Worm (Caenorhabditis elegans): ENCODE measurements around the gene ZK1251.3.

Gene ZK1251.3

DNA sequence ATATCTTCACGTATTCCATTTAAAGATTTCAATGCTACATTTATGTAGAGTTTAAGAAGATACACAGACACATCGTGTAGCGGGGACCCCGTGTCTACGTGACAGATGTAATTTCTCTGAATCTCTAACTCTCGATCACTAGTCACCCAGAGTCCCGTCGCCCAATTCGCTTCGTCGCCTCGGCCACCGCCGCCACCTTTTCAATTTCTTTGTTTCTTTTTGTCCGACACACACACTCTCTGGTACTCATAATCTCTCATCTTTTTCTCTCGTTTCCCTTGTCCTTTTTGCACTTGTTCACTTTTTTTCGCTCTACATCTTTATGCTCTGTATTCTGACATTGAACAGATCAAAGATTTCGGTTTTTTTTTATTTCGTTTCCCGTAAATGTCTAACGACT is 34.9 kb downstream of the ZK1251.3 start (continued):
- peak; percentile 78 for TF ChIP-seq tra-1 (GFP tag; IDR thresholded peaks at IDR 0.05)
- no peak for TF ChIP-seq nhr-111 (GFP tag; optimal IDR thresholded peaks at IDR 0.05)
- no peak for TF ChIP-seq dmd-9 (GFP tag; IDR thresholded peaks at IDR 0.05)
- TF ChIP-seq nhr-76 (tag; optimal IDR thresholded peaks at IDR 0.05), result no peak
- no peak for TF ChIP-seq ZK337.2 (GFP tag; IDR thresholded peaks at IDR 0.05)
- TF ChIP-seq lin-15B (tag; optimal IDR thresholded peaks at IDR 0.05), result no peak
- TF ChIP-seq ztf-7 (tag; optimal IDR thresholded peaks at IDR 0.05), result peak; percentile 15
- no peak for TF ChIP-seq snpc-4 (tag; optimal IDR thresholded peaks at IDR 0.05)
- no peak for TF ChIP-seq snpc-1.2 (GFP tag; IDR thresholded peaks at IDR 0.05)
- TF ChIP-seq pqm-1 (tag; optimal IDR thresholded peaks at IDR 0.05), result peak; percentile 27
- TF ChIP-seq F49E8.2 (tag; optimal IDR thresholded peaks at IDR 0.05; ENCODE audit: borderline replicate concordance), result no peak
- no peak for TF ChIP-seq vab-7 (GFP tag; IDR thresholded peaks at IDR 0.05)
- peak; percentile 61 for TF ChIP-seq ctbp-1 (GFP tag; IDR thresholded peaks at IDR 0.05)
- no peak for TF ChIP-seq lim-7 (GFP tag; IDR thresholded peaks at IDR 0.05)

DNA sequence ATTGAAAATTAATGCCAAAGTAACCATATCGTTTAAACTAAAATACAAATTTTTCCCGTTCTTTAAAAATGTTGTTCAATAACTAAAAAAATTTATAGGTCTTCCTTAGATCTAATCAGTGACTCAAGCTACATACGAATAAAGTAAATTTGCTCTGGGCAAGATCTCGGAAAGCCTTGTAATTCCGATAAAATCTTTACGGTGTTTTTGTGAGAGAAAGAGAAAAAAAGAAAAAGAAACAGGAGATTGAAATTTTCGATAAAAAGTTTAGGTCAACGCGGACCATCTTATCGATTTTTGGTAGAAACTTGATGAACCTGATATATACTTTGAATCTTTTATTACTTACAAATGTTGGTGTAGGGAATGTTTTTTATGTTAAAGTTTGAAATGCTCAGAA is 39.7 kb downstream of the ZK1251.3 start:
- TF ChIP-seq R02D3.7 (tag; optimal IDR thresholded peaks at IDR 0.05) (no peak), nhr-25 (tag; optimal IDR thresholded peaks at IDR 0.05; ENCODE audit: borderline replicate concordance, insufficient read depth) (no peak), zfp-2 (tag; optimal IDR thresholded peaks at IDR 0.05) (no peak), Y75B8A.6 (GFP tag; IDR thresholded peaks at IDR 0.05) (no peak), tag-97 (GFP tag; IDR thresholded peaks at IDR 0.05) (no peak), rbr-2 (tag; optimal IDR thresholded peaks at IDR 0.05) (no peak), nhr-10 (tag; optimal IDR thresholded peaks at IDR 0.05) (no peak), ama-1 (optimal IDR thresholded peaks at IDR 0.05) (no peak), spr-3 (GFP tag; optimal IDR thresholded peaks at IDR 0.05) (no peak), zfp-3 (GFP tag; conservative IDR thresholded peaks at IDR 0.05) (no peak), nhr-28 (tag; optimal IDR thresholded peaks at IDR 0.05) (no peak), nhr-237 (tag; optimal IDR thresholded peaks at IDR 0.05) (no peak), zip-11 (GFP tag; IDR thresholded peaks at IDR 0.05) (no peak)

DNA sequence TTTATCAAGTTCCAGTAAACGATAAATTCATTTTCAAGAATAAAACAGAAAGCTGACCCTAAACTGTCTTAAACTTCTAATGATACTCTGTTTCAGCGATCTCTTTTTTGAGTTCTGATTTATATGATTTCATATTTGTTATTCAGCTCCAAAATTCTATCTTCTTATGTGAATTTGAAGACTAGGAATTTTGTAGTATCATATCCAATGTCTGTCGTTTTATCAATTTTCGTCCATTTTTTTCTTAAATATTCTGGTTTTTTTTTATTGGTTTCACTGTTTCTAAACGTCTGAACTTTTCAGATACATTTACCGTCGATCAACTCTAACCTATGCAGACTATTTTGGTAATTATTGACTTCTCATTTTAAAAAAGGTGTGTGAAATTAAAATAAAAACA is 41.5 kb downstream of the ZK1251.3 start, which contains the start of the genes nhr-138 and C28D4.18:
nhr-138 (plus strand) TSS at position 304 of the 400 bp plus-strand sequence.
C28D4.18 (plus strand) TSS at position 333 of the 400 bp plus-strand sequence.
- no peak for TF ChIP-seq ctbp-1 (GFP tag; IDR thresholded peaks at IDR 0.05)
- peak; percentile 95 for TF ChIP-seq aha-1 (tag)

DNA sequence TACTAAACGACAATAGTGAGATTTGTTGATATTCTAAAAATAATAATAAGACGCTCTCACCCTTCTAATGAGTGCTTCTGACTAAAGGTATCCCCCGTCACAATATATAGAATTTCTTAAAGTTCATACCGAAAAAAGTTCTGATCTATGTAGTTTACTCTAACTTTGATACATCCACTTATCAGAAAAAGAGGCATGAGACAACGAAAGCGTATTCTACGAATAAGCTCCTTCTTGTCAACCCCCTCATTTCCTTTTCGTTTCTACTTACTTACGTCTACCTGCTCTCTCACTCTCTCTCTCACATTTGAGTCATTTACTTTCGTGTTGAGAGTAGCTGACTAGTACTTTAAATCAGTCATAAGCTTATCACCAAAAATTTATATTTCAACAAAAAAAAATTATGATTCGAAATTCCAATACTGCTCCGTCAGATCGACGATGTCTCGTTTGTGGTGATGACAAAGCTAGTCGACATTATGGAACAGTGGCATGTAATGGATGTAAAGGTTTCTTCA is 42.1 kb downstream of the ZK1251.3 start:
- TF ChIP-seq tra-1 (GFP tag; IDR thresholded peaks at IDR 0.05) (no peak), mdt-29 (GFP tag; IDR thresholded peaks at IDR 0.05) (no peak), rbr-2 (tag; optimal IDR thresholded peaks at IDR 0.05) (no peak), unc-62 (GFP tag; optimal IDR thresholded peaks at IDR 0.05 in 1 of 2) (peak in 1 of 2 experiments; percentile 63), unc-62 (tag; optimal IDR thresholded peaks at IDR 0.05) (no peak), fkh-10 (GFP tag; optimal IDR thresholded peaks at IDR 0.05) (no peak), hlh-30 (tag; optimal IDR thresholded peaks at IDR 0.05; ENCODE audit: insufficient read depth) (no peak), zip-11 (GFP tag; IDR thresholded peaks at IDR 0.05) (no peak), ceh-20 (GFP tag; IDR thresholded peaks at IDR 0.05) (no peak), nhr-48 (tag; optimal IDR thresholded peaks at IDR 0.05) (no peak), F26F4.8 (GFP tag; conservative IDR thresholded peaks at IDR 0.05) (no peak), nhr-6 (tag; optimal IDR thresholded peaks at IDR 0.05) (no peak), aha-1 (tag) (peak; percentile 80), lir-3 (tag; optimal IDR thresholded peaks at IDR 0.05) (no peak), attf-4 (tag; optimal IDR thresholded peaks at IDR 0.05) (no peak), mxl-2 (GFP tag; conservative IDR thresholded peaks at IDR 0.05) (no peak), ceh-44 (GFP tag; IDR thresholded peaks at IDR 0.05) (no peak), lin-1 (GFP tag; IDR thresholded peaks at IDR 0.05) (no peak), nhr-11 (tag; optimal IDR thresholded peaks at IDR 0.05) (peak; percentile 38), lin-29 (GFP tag; IDR thresholded peaks at IDR 0.05) (no peak), spr-3 (GFP tag; optimal IDR thresholded peaks at IDR 0.05) (no peak)

Data from whole organism, L4 larva.